Fruit fly (Drosophila melanogaster): ENCODE results near the gene comm2.

comm2 gene

dm6 chr3L:15713932-15714492 is 14.4 kb upstream of the comm2 start (continued):
- TF ChIP-seq bsh (GFP tag; optimal IDR thresholded peaks at IDR 0.05) (peak in 1 of 2 experiments; percentile 67), CG8089 (GFP tag; optimal IDR thresholded peaks at IDR 0.05) (peak; percentile 54), NFAT (GFP tag; IDR thresholded peaks at IDR 0.05) (no peak), CG13287 (GFP tag; IDR thresholded peaks at IDR 0.05; ENCODE audit: partially characterized antibody) (no peak), CG15479 (GFP tag; optimal IDR thresholded peaks at IDR 0.05) (peak; percentile 94), ERR (GFP tag; optimal IDR thresholded peaks at IDR 0.05) (no peak), CG9932 (GFP tag; IDR thresholded peaks at IDR 0.05) (no peak), dmrt99B (tag; optimal IDR thresholded peaks at IDR 0.05) (peak; percentile 20), cad (GFP tag; optimal IDR thresholded peaks at IDR 0.05) (no peak), pfk (GFP tag; optimal IDR thresholded peaks at IDR 0.05) (no peak), CG10979 (tag; optimal IDR thresholded peaks at IDR 0.05) (no peak), CG12071 (GFP tag; optimal IDR thresholded peaks at IDR 0.05) (peak; percentile 76), Sox100B (GFP tag; optimal IDR thresholded peaks at IDR 0.05) (peak; percentile 42), CG18599 (GFP tag; optimal IDR thresholded peaks at IDR 0.05) (peak; percentile 73), corto (GFP tag; optimal IDR thresholded peaks at IDR 0.05) (no peak), Mrtf (GFP tag; IDR thresholded peaks at IDR 0.05) (no peak), CG11093 (GFP tag; IDR thresholded peaks at IDR 0.05) (no peak), CG3281 (GFP tag; optimal IDR thresholded peaks at IDR 0.05) (peak; percentile 36), wek (GFP tag; optimal IDR thresholded peaks at IDR 0.05) (peak; percentile 65), h (optimal IDR thresholded peaks at IDR 0.05) (no peak), CG8359 (GFP tag; optimal IDR thresholded peaks at IDR 0.05; ENCODE audit: borderline replicate concordance) (peak; percentile 55), CG6272 (GFP tag; IDR thresholded peaks at IDR 0.05) (no peak), Lim3 (GFP tag; IDR thresholded peaks at IDR 0.05) (no peak), Ets97D (GFP tag; optimal IDR thresholded peaks at IDR 0.05) (no peak), onecut (GFP tag; IDR thresholded peaks at IDR 0.05) (peak; percentile 50; the same call in 1 of the 2 replicates), pzg (GFP tag; optimal IDR thresholded peaks at IDR 0.05) (no peak), Chrac-16 (GFP tag; optimal IDR thresholded peaks at IDR 0.05) (no peak), CG10321 (GFP tag; IDR thresholded peaks at IDR 0.05) (0 out of 2 replicates have a peak, but pooled peaks have one; percentile 12), otp (GFP tag; IDR thresholded peaks at IDR 0.05) (peak; percentile 71; the same call in 2 of the 3 replicates), ewg (GFP tag; optimal IDR thresholded peaks at IDR 0.05) (peak; percentile 5), croc (GFP tag; conservative IDR thresholded peaks at IDR 0.05) (no peak), CG42726 (GFP tag; IDR thresholded peaks at IDR 0.05; ENCODE audit: partially characterized antibody) (no peak), Meics (GFP tag; optimal IDR thresholded peaks at IDR 0.05) (peak; percentile 59), CG8924 (tag; optimal IDR thresholded peaks at IDR 0.05) (peak; percentile 52), CG30403 (GFP tag; optimal IDR thresholded peaks at IDR 0.05) (no peak), mirr (GFP tag; optimal IDR thresholded peaks at IDR 0.05) (peak; percentile 16), p53 (GFP tag; optimal IDR thresholded peaks at IDR 0.05) (peak; percentile 24), ftz-f1 (GFP tag; optimal IDR thresholded peaks at IDR 0.05) (no peak), Fer3 (tag; optimal IDR thresholded peaks at IDR 0.05) (peak; percentile 64), Atf-2 (GFP tag; optimal IDR thresholded peaks at IDR 0.05) (peak; percentile 46), ham (GFP tag; IDR thresholded peaks at IDR 0.05) (no peak), CG32532 (GFP tag; IDR thresholded peaks at IDR 0.05) (no peak), Neu2 (GFP tag; optimal IDR thresholded peaks at IDR 0.05; ENCODE audit: borderline replicate concordance) (no peak), pnt (GFP tag; optimal IDR thresholded peaks at IDR 0.05) (peak; percentile 26)
